Fruit fly (Drosophila melanogaster) whole organism, embryonic: ENCODE measurements around the gene CG5390.

Source experiments
- BEAF-32 ChIP-seq: fragments of 200-800 bp; sonication (Bioruptor generic); optimal IDR thresholded peaks from 3 replicates; lab custom pipeline; 2017; ENCODE audit warnings: missing biosample characterization, missing genetic modification characterization, mild to moderate bottlenecking, moderate library complexity, missing genetic modification reagents
- CG10959 ChIP-seq: fragments of 200-800 bp; sonication (Bioruptor generic); IDR thresholded peaks from 2 replicates; pipeline ENCODE4 v1.3.6; 2022; ENCODE audit warnings: missing biosample characterization, missing genetic modification characterization
- CG1233 ChIP-seq: fragments of 200-800 bp; sonication (Bioruptor generic); optimal IDR thresholded peaks from 4 replicates; lab custom pipeline; 2018; ENCODE audit warnings: missing biosample characterization, mild to moderate bottlenecking, missing genetic modification characterization
- CG12659 ChIP-seq: fragments of 200-800 bp; sonication (Bioruptor generic); optimal IDR thresholded peaks from 3 replicates; lab custom pipeline; 2017; ENCODE audit warnings: mild to moderate bottlenecking, missing biosample characterization, missing genetic modification reagents, missing genetic modification characterization
- CG12744 ChIP-seq: fragments of 200-800 bp; sonication (Bioruptor generic); optimal IDR thresholded peaks from 2 replicates; lab custom pipeline; 2016; ENCODE audit warnings: missing biosample characterization, missing genetic modification characterization
- CG1529 ChIP-seq: fragments of 200-800 bp; sonication (Bioruptor generic); optimal IDR thresholded peaks from 3 replicates; lab custom pipeline; 2018; ENCODE audit warnings: missing biosample characterization, missing genetic modification characterization
- CG17829 ChIP-seq: fragments of 200-800 bp; optimal IDR thresholded peaks from 2 replicates; lab custom pipeline; 2019; ENCODE audit warnings: missing biosample characterization, mild to moderate bottlenecking, missing genetic modification characterization, moderate library complexity
- CG18619 ChIP-seq: fragments of 200-800 bp; sonication (Bioruptor generic); optimal IDR thresholded peaks from 3 replicates; lab custom pipeline; 2017; ENCODE audit warnings: missing biosample characterization, mild to moderate bottlenecking, missing genetic modification characterization
- CG31441 ChIP-seq: fragments of 200-800 bp; sonication (Bioruptor generic); IDR thresholded peaks from 2 replicates; pipeline ENCODE4 v1.3.6; 2022; ENCODE audit warnings: missing biosample characterization, missing genetic modification characterization
- CG32767 ChIP-seq: fragments of 200-800 bp; sonication (Bioruptor generic); IDR thresholded peaks from 2 replicates; pipeline ENCODE4 v1.3.6; 2022; ENCODE audit warnings: missing biosample characterization, missing genetic modification characterization
- CG3407 ChIP-seq: fragments of 200-800 bp; sonication (Bioruptor generic); optimal IDR thresholded peaks from 2 replicates; lab custom pipeline; 2018; ENCODE audit warnings: missing biosample characterization, mild to moderate bottlenecking, missing genetic modification characterization
- CG34376 ChIP-seq: fragments of 200-800 bp; sonication (Bioruptor generic); optimal IDR thresholded peaks from 2 replicates; lab custom pipeline; 2018; ENCODE audit warnings: missing biosample characterization, mild to moderate bottlenecking, missing genetic modification characterization
- CG5180 ChIP-seq: fragments of 200-800 bp; sonication (Bioruptor generic); optimal IDR thresholded peaks from 3 replicates; lab custom pipeline; 2017; ENCODE audit warnings: missing biosample characterization, missing genetic modification characterization, mild to moderate bottlenecking, moderate library complexity, missing genetic modification reagents
- CG5953 ChIP-seq: fragments of 200-800 bp; sonication (Bioruptor generic); IDR thresholded peaks from 2 replicates; pipeline ENCODE4 v1.3.6; 2022; ENCODE audit warnings: missing biosample characterization, missing genetic modification characterization
- CG6813 ChIP-seq: fragments of 200-800 bp; sonication (Bioruptor generic); optimal IDR thresholded peaks from 2 replicates; lab custom pipeline; 2017; ENCODE audit warnings: missing biosample characterization, missing genetic modification characterization, mild to moderate bottlenecking, moderate library complexity, missing genetic modification reagents
- CG6854 ChIP-seq: fragments of 200-800 bp; sonication (Bioruptor generic); optimal IDR thresholded peaks from 3 replicates; lab custom pipeline; 2017; ENCODE audit warnings: missing biosample characterization, mild to moderate bottlenecking, missing genetic modification characterization
- CG7745 ChIP-seq: fragments of 200-800 bp; sonication (Bioruptor generic); optimal IDR thresholded peaks from 2 replicates; lab custom pipeline; 2018; ENCODE audit warnings: missing biosample characterization, mild to moderate bottlenecking, missing genetic modification characterization, moderate library complexity
- CG7786 ChIP-seq: fragments of 200-800 bp; sonication (Bioruptor generic); optimal IDR thresholded peaks from 2 replicates; lab custom pipeline; 2016; ENCODE audit warnings: missing biosample characterization, missing genetic modification characterization
- CG7928 ChIP-seq: fragments of 200-800 bp; sonication (Bioruptor generic); optimal IDR thresholded peaks from 2 replicates; lab custom pipeline; 2017; ENCODE audit warnings: missing biosample characterization, mild to moderate bottlenecking, missing genetic modification characterization
- CG9727 ChIP-seq: fragments of 200-800 bp; sonication (Bioruptor generic); optimal IDR thresholded peaks from 3 replicates; lab custom pipeline; 2017; ENCODE audit warnings: missing biosample characterization, mild to moderate bottlenecking, missing genetic modification characterization
- CG9797 ChIP-seq: fragments of 200-800 bp; sonication (Bioruptor generic); optimal IDR thresholded peaks from 3 replicates; lab custom pipeline; 2018; ENCODE audit warnings: missing biosample characterization, mild to moderate bottlenecking, missing genetic modification characterization
- CG9817 ChIP-seq: fragments of 200-800 bp; sonication (Bioruptor generic); optimal IDR thresholded peaks from 2 replicates; lab custom pipeline; 2018; ENCODE audit warnings: missing biosample characterization, mild to moderate bottlenecking, missing genetic modification characterization, moderate library complexity
- D ChIP-seq, 2 experiments: fragments of 200-800 bp in 1 of 2; fragments of >200 bp in 1 of 2; sonication (Bioruptor generic) in 1 of 2; optimal IDR thresholded peaks; 2 replicates in 1 of 2; 3 replicates in 1 of 2; lab custom pipeline; 2017; ENCODE audit warnings: mild to moderate bottlenecking in 1 of 2, missing biosample characterization in 1 of 2, missing genetic modification characterization in 1 of 2, missing genetic modification reagents in 1 of 2
- Dll ChIP-seq: fragments of 200-800 bp; sonication (Bioruptor generic); IDR thresholded peaks from 4 replicates; pipeline ENCODE4 v1.3.6; 2022; ENCODE audit warnings: missing biosample characterization, missing genetic modification characterization; ENCODE audit not compliant: partially characterized antibody
- Dp ChIP-seq: fragments of 200-800 bp; sonication (Bioruptor generic); optimal IDR thresholded peaks from 2 replicates; lab custom pipeline; 2018; ENCODE audit warnings: missing biosample characterization, mild to moderate bottlenecking, missing genetic modification characterization, moderate library complexity
- E2f1 ChIP-seq: fragments of 200-800 bp; sonication (Bioruptor generic); IDR thresholded peaks from 2 replicates; pipeline ENCODE4 v1.3.6; 2022; ENCODE audit warnings: missing biosample characterization, missing genetic modification characterization
- E2f2 ChIP-seq: fragments of 200-800 bp; sonication (Bioruptor generic); IDR thresholded peaks from 2 replicates; pipeline ENCODE4 v1.3.6; 2022; ENCODE audit warnings: missing biosample characterization, missing genetic modification characterization
- Elba2 ChIP-seq: fragments of 200-800 bp; sonication (Bioruptor generic); optimal IDR thresholded peaks from 3 replicates; lab custom pipeline; 2016; ENCODE audit warnings: missing biosample characterization, missing genetic modification characterization
- HLH3B ChIP-seq: fragments of 200-800 bp; sonication (Bioruptor generic); IDR thresholded peaks from 2 replicates; pipeline ENCODE4 v1.3.6; 2022; ENCODE audit warnings: missing biosample characterization, missing genetic modification characterization
- Meics ChIP-seq: fragments of 200-800 bp; sonication (Bioruptor generic); optimal IDR thresholded peaks from 2 replicates; lab custom pipeline; 2017; ENCODE audit warnings: missing biosample characterization, mild to moderate bottlenecking, missing genetic modification characterization
- Pdp1 ChIP-seq, 2 experiments: fragments of 200-800 bp; sonication (Bioruptor generic); optimal IDR thresholded peaks; 3 replicates each; lab custom pipeline; 2016; ENCODE audit warnings: missing biosample characterization in 2 of 2, missing genetic modification characterization in 2 of 2, mild to moderate bottlenecking in 1 of 2, moderate library complexity in 1 of 2
- Rx ChIP-seq: fragments of 200-800 bp; sonication (Bioruptor generic); IDR thresholded peaks from 2 replicates; pipeline ENCODE4 v1.3.6; 2022; ENCODE audit warnings: missing biosample characterization, missing genetic modification characterization
- Sox100B ChIP-seq: fragments of 200-800 bp; sonication (Bioruptor generic); optimal IDR thresholded peaks from 3 replicates; lab custom pipeline; 2018; ENCODE audit warnings: missing biosample characterization, mild to moderate bottlenecking, missing genetic modification characterization
- Sox102F ChIP-seq: fragments of 200-800 bp; sonication (Bioruptor generic); optimal IDR thresholded peaks from 2 replicates; lab custom pipeline; 2018; ENCODE audit warnings: missing biosample characterization, mild to moderate bottlenecking, missing genetic modification characterization, moderate library complexity
- Sry-δ ChIP-seq: fragments of 200-800 bp; sonication (Bioruptor generic); optimal IDR thresholded peaks from 2 replicates; lab custom pipeline; 2016; ENCODE audit warnings: missing biosample characterization, missing genetic modification characterization
- amos ChIP-seq: fragments of 200-800 bp; sonication (Bioruptor generic); IDR thresholded peaks from 2 replicates; pipeline ENCODE4 v1.3.6; 2022; ENCODE audit warnings: missing biosample characterization, missing genetic modification characterization; ENCODE audit not compliant: partially characterized antibody
- ato ChIP-seq: fragments of 200-800 bp; sonication (Bioruptor generic); IDR thresholded peaks from 2 replicates; pipeline ENCODE4 v1.3.6; 2022; ENCODE audit warnings: missing biosample characterization, missing genetic modification characterization; ENCODE audit not compliant: partially characterized antibody
- bbx ChIP-seq: fragments of 200-800 bp; sonication (Bioruptor generic); IDR thresholded peaks from 2 replicates; pipeline ENCODE4 v1.3.6; 2022; ENCODE audit warnings: missing biosample characterization, missing genetic modification characterization; ENCODE audit not compliant: partially characterized antibody
- emc ChIP-seq: fragments of 200-800 bp; sonication (Bioruptor generic); optimal IDR thresholded peaks from 2 replicates; lab custom pipeline; 2016; ENCODE audit warnings: missing biosample characterization, missing genetic modification characterization
- exex ChIP-seq: fragments of 200-800 bp; sonication (Bioruptor generic); optimal IDR thresholded peaks from 4 replicates; lab custom pipeline; 2018; ENCODE audit warnings: missing biosample characterization, mild to moderate bottlenecking, missing genetic modification characterization, moderate library complexity
- gfzf ChIP-seq: fragments of 200-800 bp; sonication (Bioruptor generic); optimal IDR thresholded peaks from 2 replicates; lab custom pipeline; 2016; ENCODE audit warnings: missing biosample characterization, mild to moderate bottlenecking, missing genetic modification characterization, moderate library complexity
- hth ChIP-seq: fragments of >200 bp; optimal IDR thresholded peaks from 2 replicates; lab custom pipeline; 2017; ENCODE audit warnings: inconsistent platforms
- lbe ChIP-seq: fragments of 200-800 bp; sonication (Bioruptor generic); optimal IDR thresholded peaks from 2 replicates; lab custom pipeline; 2016; ENCODE audit warnings: missing biosample characterization, mild to moderate bottlenecking, missing genetic modification characterization
- onecut ChIP-seq: fragments of 200-800 bp; sonication (Bioruptor generic); IDR thresholded peaks from 2 replicates; pipeline ENCODE4 v1.3.6; 2022; ENCODE audit warnings: missing biosample characterization, missing genetic modification characterization
- ro ChIP-seq: fragments of 200-800 bp; sonication (Bioruptor generic); IDR thresholded peaks from 2 replicates; pipeline ENCODE4 v1.3.6; 2022; ENCODE audit warnings: missing biosample characterization, missing genetic modification characterization
- sna ChIP-seq: fragments of 200-800 bp; sonication (Bioruptor generic); IDR thresholded peaks from 2 replicates; pipeline ENCODE4 v1.3.6; 2022; ENCODE audit warnings: missing biosample characterization, missing genetic modification characterization; ENCODE audit not compliant: partially characterized antibody
- unc-4 ChIP-seq: fragments of 200-800 bp; sonication (Bioruptor generic); IDR thresholded peaks from 2 replicates; pipeline ENCODE4 v1.3.6; 2022; ENCODE audit warnings: missing biosample characterization, missing genetic modification characterization; ENCODE audit not compliant: partially characterized antibody
- z ChIP-seq: fragments of 200-800 bp; sonication (Bioruptor generic); IDR thresholded peaks from 3 replicates; pipeline ENCODE4 v1.3.6; 2022; ENCODE audit warnings: missing biosample characterization, missing genetic modification characterization

Gene CG5390

dm6 chr2L:10265129-10265528 lies 41.3 kb downstream of the CG5390 start, which contains the start of gene Mob3 (continued):
- no peak for TF ChIP-seq CG18619 (GFP tag; lab: Kevin White, UChicago)
- TF ChIP-seq CG1233 (GFP tag; lab: Kevin White, UChicago): no peak
- TF ChIP-seq CG9797 (GFP tag; lab: Kevin White, UChicago): no peak
- no peak for TF ChIP-seq D (optimal IDR thresholded peaks at IDR 0.05; lab: Kevin White, UChicago)
- no peak for TF ChIP-seq D (GFP tag; optimal IDR thresholded peaks at IDR 0.05; lab: Kevin White, UChicago)
- TF ChIP-seq CG32767 (GFP tag; lab: Robert Waterston, UW): no peak
- TF ChIP-seq CG6854 (GFP tag; lab: Kevin White, UChicago): no peak
- TF ChIP-seq hth (lab: Kevin White, UChicago): no peak
- TF ChIP-seq CG12659 (GFP tag; lab: Kevin White, UChicago): peak; percentile 31
- TF ChIP-seq Dll (GFP tag; lab: Robert Waterston, UW): peak; percentile 55; the same call in 1 of the 4 replicates
- no peak for TF ChIP-seq CG9817
- no peak for TF ChIP-seq HLH3B (GFP tag; lab: Robert Waterston, UW)
- TF ChIP-seq CG3407 (GFP tag; lab: Kevin White, UChicago): no peak
- TF ChIP-seq unc-4: peak; percentile 35; the same call in 1 of the 2 replicates
- TF ChIP-seq gfzf (GFP tag; lab: Kevin White, UChicago): no peak
- no peak for TF ChIP-seq CG1529 (GFP tag; lab: Kevin White, UChicago)
- TF ChIP-seq CG6813 (GFP tag; lab: Kevin White, UChicago): no peak
- TF ChIP-seq CG12744: no peak
- TF ChIP-seq amos (GFP tag; lab: Robert Waterston, UW): peak; percentile 52; the same call in 1 of the 2 replicates
- no peak for TF ChIP-seq CG10959 (GFP tag; lab: Robert Waterston, UW)
- TF ChIP-seq sna (GFP tag; lab: Robert Waterston, UW): 0 out of 2 replicates have a peak, but pooled peaks have one; percentile 24
- no peak for TF ChIP-seq CG5953 (GFP tag; lab: Robert Waterston, UW)
- no peak for TF ChIP-seq ro (GFP tag; lab: Robert Waterston, UW)
- TF ChIP-seq CG9727 (GFP tag; lab: Kevin White, UChicago): no peak
- TF ChIP-seq BEAF-32 (GFP tag; lab: Kevin White, UChicago): peak; percentile 63
- peak; percentile 63 for TF ChIP-seq Sry-δ (GFP tag; lab: Kevin White, UChicago)
- TF ChIP-seq CG7745 (tag; lab: Kevin White, UChicago): no peak
- no peak for TF ChIP-seq CG5180 (GFP tag; lab: Kevin White, UChicago)
- no peak for TF ChIP-seq Meics (GFP tag; lab: Kevin White, UChicago)
- TF ChIP-seq CG7786: no peak
- no peak for TF ChIP-seq E2f1 (GFP tag; lab: Robert Waterston, UW)
- peak; percentile 34; the same call in 1 of the 2 replicates for TF ChIP-seq bbx (GFP tag; lab: Robert Waterston, UW)
- TF ChIP-seq CG17829 (tag; lab: Kevin White, UChicago): no peak
- no peak for TF ChIP-seq z
- peak; percentile 27 for TF ChIP-seq Elba2 (GFP tag; lab: Kevin White, UChicago)
- no peak for TF ChIP-seq Dp (GFP tag; lab: Kevin White, UChicago)
- TF ChIP-seq Rx (GFP tag; lab: Robert Waterston, UW): no peak
- TF ChIP-seq Sox100B (GFP tag; lab: Kevin White, UChicago): no peak

- TF ChIP-seq exex (tag; lab: Kevin White, UChicago): no peak
- TF ChIP-seq E2f2 (GFP tag; lab: Robert Waterston, UW): peak; percentile 58
- TF ChIP-seq onecut (GFP tag; lab: Robert Waterston, UW): no peak
- TF ChIP-seq CG34376 (GFP tag; lab: Kevin White, UChicago): no peak
- no peak for TF ChIP-seq CG12659 (GFP tag; lab: Kevin White, UChicago)
- TF ChIP-seq Pdp1 (GFP tag; optimal IDR thresholded peaks at IDR 0.05; lab: Kevin White, UChicago): peak in 1 of 2 experiments; percentile 18
- TF ChIP-seq ato (GFP tag; lab: Robert Waterston, UW): no peak
- no peak for TF ChIP-seq CG7928 (GFP tag; lab: Kevin White, UChicago)
- no peak for TF ChIP-seq emc (GFP tag; lab: Kevin White, UChicago)
- no peak for TF ChIP-seq Sox102F (GFP tag; lab: Kevin White, UChicago)
- TF ChIP-seq lbe (GFP tag; lab: Kevin White, UChicago): peak; percentile 71
- TF ChIP-seq CG31441 (GFP tag; lab: Robert Waterston, UW): no peak
These were observed 42.4 kb downstream of the CG5390 start, which contains the start of gene REPTOR-BP for dm6 chr2L:10263830-10264634. REPTOR-BP (plus strand) TSS chr2L:10264125.
